Fruit fly (Drosophila melanogaster) whole organism, embryonic: ENCODE data around the gene ND-24.

Source experiments
- CG1024 ChIP-seq: fragments of 200-800 bp; sonication (Bioruptor generic); IDR thresholded peaks from 2 replicates; pipeline ENCODE4 v1.3.6; 2022; ENCODE audit warnings: missing biosample characterization, missing genetic modification characterization
- CG11560 ChIP-seq: fragments of 200-800 bp; sonication (Bioruptor generic); IDR thresholded peaks from 3 replicates; pipeline ENCODE4 v1.3.6; 2022; ENCODE audit warnings: missing biosample characterization, missing genetic modification characterization
- CG11696 ChIP-seq: fragments of 200-800 bp; sonication (Bioruptor generic); IDR thresholded peaks from 2 replicates; pipeline ENCODE4 v1.3.6; 2022; ENCODE audit warnings: missing biosample characterization, missing genetic modification characterization
- CG30020 ChIP-seq: fragments of 200-800 bp; optimal IDR thresholded peaks from 2 replicates; lab custom pipeline; 2019; ENCODE audit warnings: missing biosample characterization, mild to moderate bottlenecking, missing genetic modification characterization, moderate library complexity
- CG4617 ChIP-seq: fragments of 200-800 bp; sonication (Bioruptor generic); optimal IDR thresholded peaks from 3 replicates; lab custom pipeline; 2016; ENCODE audit warnings: missing biosample characterization, missing genetic modification characterization, borderline replicate concordance
- CG8388 ChIP-seq: fragments of 200-800 bp; sonication (Bioruptor generic); optimal IDR thresholded peaks from 2 replicates; lab custom pipeline; 2019; ENCODE audit warnings: missing biosample characterization, mild to moderate bottlenecking, missing genetic modification characterization, moderate library complexity
- Dek ChIP-seq: fragments of 200-800 bp; sonication (Bioruptor generic); optimal IDR thresholded peaks from 3 replicates; lab custom pipeline; 2019; ENCODE audit warnings: missing biosample characterization, mild to moderate bottlenecking, missing genetic modification characterization, moderate library complexity
- Nf-YB ChIP-seq: fragments of 200-800 bp; sonication (Bioruptor generic); optimal IDR thresholded peaks from 3 replicates; lab custom pipeline; 2019; ENCODE audit warnings: missing biosample characterization, mild to moderate bottlenecking, missing genetic modification characterization, moderate library complexity
- ap ChIP-seq: fragments of 200-800 bp; sonication (Bioruptor generic); IDR thresholded peaks from 2 replicates; pipeline ENCODE4 v1.3.6; 2022; ENCODE audit warnings: missing biosample characterization, missing genetic modification characterization
- dmrt11E ChIP-seq: fragments of 200-800 bp; sonication (Bioruptor generic); optimal IDR thresholded peaks from 3 replicates; lab custom pipeline; 2018; ENCODE audit warnings: missing biosample characterization, mild to moderate bottlenecking, missing genetic modification characterization, moderate library complexity
- odd ChIP-seq: fragments of 200-800 bp; sonication (Bioruptor generic); optimal IDR thresholded peaks from 2 replicates; lab custom pipeline; 2017; ENCODE audit warnings: missing biosample characterization, mild to moderate bottlenecking, missing genetic modification characterization
- row ChIP-seq: fragments of 200-800 bp; sonication (Bioruptor generic); IDR thresholded peaks from 3 replicates; pipeline ENCODE4 v1.3.6; 2022; ENCODE audit warnings: missing biosample characterization, missing genetic modification characterization

DNA sequence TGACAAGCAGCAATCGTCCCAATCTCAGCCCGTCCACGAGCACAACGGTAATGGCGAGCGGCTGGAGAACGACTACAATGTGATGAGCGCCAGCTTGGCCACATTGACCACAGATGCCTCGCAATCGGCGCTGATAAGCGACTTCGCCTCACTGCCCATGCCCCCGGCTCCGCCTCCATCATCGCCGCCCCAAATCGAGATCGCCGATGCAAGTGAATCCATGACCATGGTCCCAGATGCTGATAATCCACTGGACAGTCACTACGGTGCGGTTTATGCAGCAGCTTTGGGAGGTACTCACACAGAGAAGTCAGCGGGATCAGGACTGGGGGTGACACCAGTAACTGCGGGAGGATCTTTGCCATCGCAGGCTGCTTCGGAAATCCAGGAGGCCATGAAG is 29.4 kb upstream of the ND-24 start:
- TF ChIP-seq CG30020 (tag; lab: Kevin White, UChicago): no peak
- no peak for TF ChIP-seq ap (GFP tag; lab: Robert Waterston, UW)
- no peak for TF ChIP-seq dmrt11E (tag; lab: Kevin White, UChicago)
- TF ChIP-seq odd (GFP tag; lab: Kevin White, UChicago): no peak
- no peak for TF ChIP-seq row (GFP tag; lab: Robert Waterston, UW)
- no peak for TF ChIP-seq CG4617 (GFP tag; lab: Kevin White, UChicago)
- no peak for TF ChIP-seq CG11560
- TF ChIP-seq Nf-YB (GFP tag; lab: Kevin White, UChicago): no peak
- TF ChIP-seq CG11696: no peak
- TF ChIP-seq CG8388 (GFP tag; lab: Kevin White, UChicago): no peak
- no peak for TF ChIP-seq Dek
- TF ChIP-seq CG1024 (GFP tag; lab: Robert Waterston, UW): no peak
